Fruit fly (Drosophila melanogaster) whole organism, embryonic: ENCODE measurements around the gene nod.

Source experiments
- C15 ChIP-seq: fragments of 200-800 bp; sonication (Bioruptor generic); IDR thresholded peaks from 3 replicates; pipeline ENCODE4 v1.3.6; 2022; ENCODE audit warnings: missing biosample characterization, missing genetic modification characterization
- CG11093 ChIP-seq: fragments of 200-800 bp; sonication (Bioruptor generic); IDR thresholded peaks from 3 replicates; pipeline ENCODE4 v1.3.6; 2022; ENCODE audit warnings: missing biosample characterization, missing genetic modification characterization
- CG11398 ChIP-seq: fragments of 200-800 bp; sonication (Bioruptor generic); optimal IDR thresholded peaks from 2 replicates; lab custom pipeline; 2016; ENCODE audit warnings: missing biosample characterization, missing genetic modification characterization
- CG11560 ChIP-seq: fragments of 200-800 bp; sonication (Bioruptor generic); IDR thresholded peaks from 3 replicates; pipeline ENCODE4 v1.3.6; 2022; ENCODE audit warnings: missing biosample characterization, missing genetic modification characterization
- CG12104 ChIP-seq: fragments of 200-800 bp; sonication (Bioruptor generic); optimal IDR thresholded peaks from 3 replicates; lab custom pipeline; 2016; ENCODE audit warnings: missing biosample characterization, missing genetic modification characterization
- CG12299 ChIP-seq: fragments of 200-800 bp; sonication (Bioruptor generic); optimal IDR thresholded peaks from 2 replicates; lab custom pipeline; 2018; ENCODE audit warnings: missing biosample characterization, mild to moderate bottlenecking, missing genetic modification characterization
- CG16815 ChIP-seq: fragments of 200-800 bp; sonication (Bioruptor generic); optimal IDR thresholded peaks from 3 replicates; lab custom pipeline; 2017; ENCODE audit warnings: missing biosample characterization, mild to moderate bottlenecking, missing genetic modification characterization
- CG1832 ChIP-seq: fragments of 200-800 bp; sonication (Bioruptor generic); optimal IDR thresholded peaks from 2 replicates; lab custom pipeline; 2017; ENCODE audit warnings: missing biosample characterization, mild to moderate bottlenecking, missing genetic modification characterization, inconsistent platforms
- CG31365 ChIP-seq: fragments of 200-800 bp; sonication (Bioruptor generic); optimal IDR thresholded peaks from 2 replicates; lab custom pipeline; 2018; ENCODE audit warnings: missing biosample characterization, mild to moderate bottlenecking, missing genetic modification characterization
- CG31388 ChIP-seq: fragments of 200-800 bp; sonication (Bioruptor generic); optimal IDR thresholded peaks from 2 replicates; lab custom pipeline; 2016; ENCODE audit warnings: missing biosample characterization, missing genetic modification characterization
- CG34422 ChIP-seq: fragments of 200-800 bp; sonication (Bioruptor generic); IDR thresholded peaks from 3 replicates; pipeline ENCODE4 v1.3.6; 2022; ENCODE audit warnings: missing biosample characterization, missing genetic modification characterization
- CG6654 ChIP-seq: fragments of 200-800 bp; sonication (Bioruptor generic); optimal IDR thresholded peaks from 2 replicates; lab custom pipeline; 2017; ENCODE audit warnings: missing biosample characterization, mild to moderate bottlenecking, missing genetic modification characterization
- CG6854 ChIP-seq: fragments of 200-800 bp; sonication (Bioruptor generic); optimal IDR thresholded peaks from 3 replicates; lab custom pipeline; 2017; ENCODE audit warnings: missing biosample characterization, mild to moderate bottlenecking, missing genetic modification characterization
- CG7963 ChIP-seq: fragments of 200-800 bp; sonication (Bioruptor generic); IDR thresholded peaks from 3 replicates; pipeline ENCODE4 v1.3.6; 2022; ENCODE audit warnings: missing biosample characterization, missing genetic modification characterization; ENCODE audit not compliant: partially characterized antibody
- CG8944 ChIP-seq: fragments of 200-800 bp; sonication (Bioruptor generic); optimal IDR thresholded peaks from 3 replicates; lab custom pipeline; 2016; ENCODE audit warnings: missing biosample characterization, missing genetic modification characterization
- CG9215 ChIP-seq: fragments of 200-800 bp; sonication (Bioruptor generic); IDR thresholded peaks from 2 replicates; pipeline ENCODE4 v1.3.6; 2022; ENCODE audit warnings: missing biosample characterization, missing genetic modification characterization
- Ets65A ChIP-seq: fragments of 200-800 bp; sonication (Bioruptor generic); peaks from one replicate; lab custom pipeline; 2016; ENCODE audit warnings: missing biosample characterization, missing genetic modification characterization
- Hmx ChIP-seq: fragments of 200-800 bp; sonication (Bioruptor generic); optimal IDR thresholded peaks from 2 replicates; lab custom pipeline; 2016; ENCODE audit warnings: missing biosample characterization, missing genetic modification characterization
- Hr78 ChIP-seq, 2 experiments: fragments of 200-800 bp in 1 of 2; fragments of >200 bp in 1 of 2; sonication (Bioruptor generic) in 1 of 2; optimal IDR thresholded peaks; 2 replicates each; lab custom pipeline; 2017 to 2019; ENCODE audit warnings: missing biosample characterization in 2 of 2, missing genetic modification characterization in 2 of 2, mild to moderate bottlenecking in 1 of 2, moderate library complexity in 1 of 2
- Jarid2 ChIP-seq: fragments of 200-800 bp; sonication (Bioruptor generic); optimal IDR thresholded peaks from 3 replicates; lab custom pipeline; 2017; ENCODE audit warnings: mild to moderate bottlenecking, missing biosample characterization, missing genetic modification reagents, missing genetic modification characterization
- MESR4 ChIP-seq: fragments of 200-800 bp; sonication (Bioruptor generic); optimal IDR thresholded peaks from 2 replicates; lab custom pipeline; 2018; ENCODE audit warnings: missing biosample characterization, mild to moderate bottlenecking, missing genetic modification characterization, moderate library complexity
- Med ChIP-seq: fragments of 200-800 bp; sonication (Bioruptor generic); peaks from one replicate; lab custom pipeline; 2016; ENCODE audit warnings: missing biosample characterization, missing genetic modification characterization, mild to moderate bottlenecking, inconsistent platforms, moderate library complexity
- NFAT ChIP-seq: fragments of 200-800 bp; sonication (Bioruptor generic); IDR thresholded peaks from 2 replicates; pipeline ENCODE4 v1.3.6; 2022; ENCODE audit warnings: missing biosample characterization, missing genetic modification characterization
- bab2 ChIP-seq: fragments of 200-800 bp; sonication (Bioruptor generic); optimal IDR thresholded peaks from 2 replicates; lab custom pipeline; 2016; ENCODE audit warnings: missing biosample characterization, missing genetic modification characterization
- bigmax ChIP-seq: fragments of 200-800 bp; sonication (Bioruptor generic); optimal IDR thresholded peaks from 2 replicates; lab custom pipeline; 2018; ENCODE audit warnings: missing biosample characterization, mild to moderate bottlenecking, missing genetic modification characterization
- cad ChIP-seq: fragments of >200 bp; optimal IDR thresholded peaks from 2 replicates; lab custom pipeline; 2017; ENCODE audit warnings: missing biosample characterization, missing genetic modification characterization
- caup ChIP-seq: fragments of 200-800 bp; sonication (Bioruptor generic); optimal IDR thresholded peaks from 3 replicates; lab custom pipeline; 2017; ENCODE audit warnings: missing biosample characterization, mild to moderate bottlenecking, missing genetic modification characterization, moderate library complexity; ENCODE audit not compliant: severe bottlenecking
- cg ChIP-seq: fragments of 200-800 bp; sonication (Bioruptor generic); optimal IDR thresholded peaks from 3 replicates; lab custom pipeline; 2019; ENCODE audit warnings: missing biosample characterization, mild to moderate bottlenecking, missing genetic modification characterization, moderate library complexity
- chm ChIP-seq: fragments of 200-800 bp; sonication (Bioruptor generic); IDR thresholded peaks from 2 replicates; pipeline ENCODE4 v1.3.6; 2022; ENCODE audit warnings: missing biosample characterization, missing genetic modification characterization
- dmrt11E ChIP-seq: fragments of 200-800 bp; sonication (Bioruptor generic); optimal IDR thresholded peaks from 3 replicates; lab custom pipeline; 2018; ENCODE audit warnings: missing biosample characterization, mild to moderate bottlenecking, missing genetic modification characterization, moderate library complexity
- dpn ChIP-seq, 2 experiments: fragments of 200-800 bp; sonication (Bioruptor generic); optimal IDR thresholded peaks; 3 replicates each; lab custom pipeline; 2016; ENCODE audit warnings: missing biosample characterization in 2 of 2, missing genetic modification characterization in 2 of 2
- ewg ChIP-seq: fragments of 200-800 bp; sonication (Bioruptor generic); optimal IDR thresholded peaks from 3 replicates; lab custom pipeline; 2017; ENCODE audit warnings: mild to moderate bottlenecking, missing biosample characterization, missing genetic modification reagents, missing genetic modification characterization
- exex ChIP-seq: fragments of 200-800 bp; sonication (Bioruptor generic); optimal IDR thresholded peaks from 4 replicates; lab custom pipeline; 2018; ENCODE audit warnings: missing biosample characterization, mild to moderate bottlenecking, missing genetic modification characterization, moderate library complexity
- ftz-f1 ChIP-seq: fragments of 200-800 bp; sonication (Bioruptor generic); optimal IDR thresholded peaks from 2 replicates; lab custom pipeline; 2016; ENCODE audit warnings: missing biosample characterization, missing genetic modification characterization
- grn ChIP-seq: fragments of 200-800 bp; sonication (Bioruptor generic); optimal IDR thresholded peaks from 3 replicates; lab custom pipeline; 2017; ENCODE audit warnings: missing biosample characterization, missing genetic modification characterization
- hth ChIP-seq: fragments of >200 bp; optimal IDR thresholded peaks from 2 replicates; lab custom pipeline; 2017; ENCODE audit warnings: inconsistent platforms
- inv ChIP-seq: fragments of 200-800 bp; sonication (Bioruptor generic); IDR thresholded peaks from 2 replicates; pipeline ENCODE4 v1.3.6; 2022; ENCODE audit warnings: missing biosample characterization, missing genetic modification characterization; ENCODE audit not compliant: partially characterized antibody
- lmd ChIP-seq: fragments of 200-800 bp; sonication (Bioruptor generic); IDR thresholded peaks from 2 replicates; pipeline ENCODE4 v1.3.6; 2022; ENCODE audit warnings: missing biosample characterization, missing genetic modification characterization
- lov ChIP-seq, 2 experiments: fragments of 200-800 bp in 1 of 2; fragments of >200 bp in 1 of 2; sonication (Bioruptor generic) in 1 of 2; IDR thresholded peaks in 1 of 2; optimal IDR thresholded peaks in 1 of 2; 2 replicates in 1 of 2; 3 replicates in 1 of 2; pipeline versions ENCODE4 v1.3.6 to Lab custom; 2017 to 2022; ENCODE audit warnings: missing biosample characterization in 1 of 2, missing genetic modification characterization in 1 of 2
- mam ChIP-seq: fragments of 200-800 bp; sonication (Bioruptor generic); optimal IDR thresholded peaks from 3 replicates; lab custom pipeline; 2016; ENCODE audit warnings: missing biosample characterization, missing genetic modification characterization
- nom ChIP-seq: fragments of 200-800 bp; sonication (Bioruptor generic); optimal IDR thresholded peaks from 2 replicates; lab custom pipeline; 2017; ENCODE audit warnings: missing biosample characterization, missing genetic modification characterization, mild to moderate bottlenecking, moderate library complexity, missing genetic modification reagents
- row ChIP-seq: fragments of 200-800 bp; sonication (Bioruptor generic); IDR thresholded peaks from 3 replicates; pipeline ENCODE4 v1.3.6; 2022; ENCODE audit warnings: missing biosample characterization, missing genetic modification characterization
- sc ChIP-seq, 3 experiments: fragments of >200 bp in 2 of 3; fragments of 200-800 bp in 1 of 3; sonication (Bioruptor generic) in 1 of 3; optimal IDR thresholded peaks; 2 replicates in 2 of 3; 3 replicates in 1 of 3; lab custom pipeline; 2017; ENCODE audit warnings: mild to moderate bottlenecking in 1 of 3, missing biosample characterization in 1 of 3, missing genetic modification characterization in 1 of 3, missing genetic modification reagents in 1 of 3
- sens ChIP-seq: fragments of 200-800 bp; sonication (Bioruptor generic); peaks from one replicate; lab custom pipeline; 2016; ENCODE audit warnings: missing biosample characterization, missing genetic modification characterization
- slp2 ChIP-seq: fragments of 200-800 bp; sonication (Bioruptor generic); optimal IDR thresholded peaks from 2 replicates; lab custom pipeline; 2016; ENCODE audit warnings: missing biosample characterization, missing genetic modification characterization
- sna ChIP-seq: fragments of 200-800 bp; sonication (Bioruptor generic); IDR thresholded peaks from 2 replicates; pipeline ENCODE4 v1.3.6; 2022; ENCODE audit warnings: missing biosample characterization, missing genetic modification characterization; ENCODE audit not compliant: partially characterized antibody
- toy ChIP-seq: fragments of 200-800 bp; sonication (Bioruptor generic); IDR thresholded peaks from 2 replicates; pipeline ENCODE4 v1.3.6; 2022; ENCODE audit warnings: missing biosample characterization, missing genetic modification characterization
- ttk ChIP-seq: fragments of 200-800 bp; sonication (Bioruptor generic); IDR thresholded peaks from 2 replicates; pipeline ENCODE4 v2.1.2; 2022; ENCODE audit warnings: missing biosample characterization, missing genetic modification characterization
- zen ChIP-seq: fragments of 200-800 bp; sonication (Bioruptor generic); optimal IDR thresholded peaks from 3 replicates; lab custom pipeline; 2018; ENCODE audit warnings: missing biosample characterization, mild to moderate bottlenecking, missing genetic modification characterization, moderate library complexity

Gene nod

DNA sequence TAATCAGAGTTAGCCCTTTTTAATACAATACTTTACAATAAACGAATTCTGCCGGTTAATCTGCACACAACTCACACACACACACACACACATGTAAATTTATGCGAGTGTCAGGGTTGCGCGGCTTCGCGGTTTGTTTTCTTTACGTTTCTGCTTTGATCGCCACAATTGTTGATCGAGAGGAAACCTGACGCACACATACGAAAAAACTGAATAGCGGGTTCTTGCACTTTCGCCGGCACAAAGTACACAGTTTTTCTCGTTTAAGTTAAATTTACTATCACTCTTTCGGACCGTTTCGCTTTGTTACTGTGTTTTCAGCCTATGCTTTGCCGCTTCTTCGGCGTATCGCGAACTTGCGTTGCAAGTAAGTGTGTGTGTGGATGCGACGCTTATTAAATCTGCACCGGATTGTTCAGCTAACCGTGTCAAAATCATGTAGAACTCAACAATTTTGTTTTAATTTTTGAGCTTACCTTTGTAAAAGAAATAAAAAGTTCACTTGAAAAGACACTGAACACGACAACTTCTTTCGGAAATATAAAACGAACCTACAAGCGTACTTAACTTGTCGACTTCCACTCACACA lies 30.6 kb downstream of the nod start:
- peak; percentile 62 for TF ChIP-seq nom
- TF ChIP-seq hth (lab: Kevin White, UChicago): no peak
- no peak for TF ChIP-seq CG12299 (tag; lab: Kevin White, UChicago)
- TF ChIP-seq C15 (GFP tag; lab: Robert Waterston, UW): no peak
- TF ChIP-seq cg (GFP tag; lab: Kevin White, UChicago): peak; percentile 80
- no peak for TF ChIP-seq slp2 (GFP tag; lab: Kevin White, UChicago)
- TF ChIP-seq MESR4 (GFP tag; lab: Kevin White, UChicago): peak; percentile 11
- TF ChIP-seq Hmx: no peak
- 0 out of 2 replicates have a peak, but pooled peaks have one; percentile 6 for TF ChIP-seq sna (GFP tag; lab: Robert Waterston, UW)
- no peak for TF ChIP-seq exex (tag; lab: Kevin White, UChicago)
- TF ChIP-seq CG11560 (tag; lab: Robert Waterston, UW): no peak
- peak; percentile 7 for TF ChIP-seq sens (GFP tag; lab: Kevin White, UChicago)
- no peak for TF ChIP-seq NFAT
- no peak for TF ChIP-seq sc (optimal IDR thresholded peaks at IDR 0.05; lab: Kevin White, UChicago)
- no peak for TF ChIP-seq sc (GFP tag; optimal IDR thresholded peaks at IDR 0.05; lab: Kevin White, UChicago)
- TF ChIP-seq grn (GFP tag; lab: Kevin White, UChicago): no peak
- no peak for TF ChIP-seq bigmax (GFP tag; lab: Kevin White, UChicago)
- TF ChIP-seq Med (GFP tag; lab: Kevin White, UChicago): peak; percentile 70
- no peak for TF ChIP-seq ttk
- peak; percentile 32 for TF ChIP-seq ftz-f1 (GFP tag; lab: Kevin White, UChicago)
- TF ChIP-seq Jarid2: peak; percentile 22
- TF ChIP-seq mam (GFP tag; lab: Kevin White, UChicago): no peak
- no peak for TF ChIP-seq lov (optimal IDR thresholded peaks at IDR 0.05; lab: Kevin White, UChicago)
- no peak for TF ChIP-seq lov (GFP tag; IDR thresholded peaks at IDR 0.05; lab: Robert Waterston, UW)
- TF ChIP-seq CG16815 (GFP tag; lab: Kevin White, UChicago): no peak
- 0 out of 3 replicates have a peak, but pooled peaks have one; percentile 47 for TF ChIP-seq CG34422 (GFP tag; lab: Robert Waterston, UW)
- TF ChIP-seq caup (GFP tag; lab: Kevin White, UChicago): no peak
- TF ChIP-seq toy (GFP tag; lab: Robert Waterston, UW): no peak
- TF ChIP-seq ewg (GFP tag; lab: Kevin White, UChicago): no peak
- no peak for TF ChIP-seq CG31388 (GFP tag; lab: Kevin White, UChicago)
- peak; percentile 12 for TF ChIP-seq CG6854 (GFP tag; lab: Kevin White, UChicago)

DNA sequence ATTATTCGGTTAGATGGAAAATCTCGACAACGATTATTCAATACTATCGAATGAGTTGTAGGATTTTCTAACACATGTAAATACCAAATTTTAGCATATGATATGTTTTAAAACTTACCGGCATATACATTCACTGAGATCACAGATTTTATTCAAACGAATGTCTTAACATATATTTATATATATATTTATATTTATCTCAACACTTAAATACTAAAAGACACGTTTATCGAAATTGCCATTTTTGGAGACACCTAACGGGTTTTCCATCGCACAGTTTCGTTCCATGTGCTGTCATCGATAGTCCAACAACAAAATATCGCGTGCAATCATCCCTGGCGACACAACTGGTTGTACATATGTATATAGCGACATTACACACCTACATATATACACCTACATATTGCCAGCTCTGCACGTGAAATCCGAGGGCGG lies 31.1 kb downstream of the nod start, which contains the start of the genes CG2247 and CG1703:
TSS of gene CG2247 (minus strand) at position 8 of the 435 bp plus-strand sequence.
TSS of gene CG1703 (plus strand) at position 283 of the 435 bp plus-strand sequence.
- TF ChIP-seq zen (peak; percentile 37), CG11398 (no peak), Hr78 (GFP tag; optimal IDR thresholded peaks at IDR 0.05; lab: Kevin White, UChicago) (no peak), Ets65A (GFP tag; lab: Kevin White, UChicago) (peak; percentile 28), CG31365 (tag; lab: Kevin White, UChicago) (no peak), cad (GFP tag; lab: Kevin White, UChicago) (no peak), CG1832 (GFP tag; lab: Kevin White, UChicago) (no peak), CG12104 (GFP tag; lab: Kevin White, UChicago) (no peak), CG11093 (no peak), bab2 (no peak), inv (peak; percentile 80), sc (optimal IDR thresholded peaks at IDR 0.05; lab: Kevin White, UChicago) (no peak), sc (GFP tag; optimal IDR thresholded peaks at IDR 0.05; lab: Kevin White, UChicago) (no peak), row (GFP tag; lab: Robert Waterston, UW) (peak; percentile 44; the same call in 2 of the 3 replicates), chm (no peak), CG8944 (GFP tag; lab: Kevin White, UChicago) (no peak), CG34422 (GFP tag; lab: Robert Waterston, UW) (no peak), CG9215 (no peak), CG6654 (GFP tag; lab: Kevin White, UChicago) (no peak), lmd (GFP tag; lab: Robert Waterston, UW) (no peak), dmrt11E (peak; percentile 11), dpn (GFP tag; optimal IDR thresholded peaks at IDR 0.05; lab: Kevin White, UChicago) (no peak), CG7963 (GFP tag; lab: Robert Waterston, UW) (peak; percentile 36; the same call in 1 of the 3 replicates)
